Fruit fly (Drosophila melanogaster) whole organism, embryonic: ENCODE data around the gene CG12024.
A peak's percentile ranks its signal among the peaks of the same experiment; 100 is the strongest.

ENCODE experiments used
- Blimp-1 ChIP-seq: fragments of 200-800 bp; sonication (Bioruptor generic); optimal IDR thresholded peaks from 3 replicates; lab custom pipeline; 2018; ENCODE audit warnings: missing biosample characterization, missing genetic modification characterization, mild to moderate bottlenecking, moderate library complexity, missing genetic modification reagents
- CG10959 ChIP-seq: fragments of 200-800 bp; sonication (Bioruptor generic); IDR thresholded peaks from 2 replicates; pipeline ENCODE4 v1.3.6; 2022; ENCODE audit warnings: missing biosample characterization, missing genetic modification characterization
- CG10979 ChIP-seq: fragments of 200-800 bp; sonication (Bioruptor generic); optimal IDR thresholded peaks from 2 replicates; lab custom pipeline; 2018; ENCODE audit warnings: missing biosample characterization, mild to moderate bottlenecking, missing genetic modification characterization, moderate library complexity
- CG12744 ChIP-seq: fragments of 200-800 bp; sonication (Bioruptor generic); optimal IDR thresholded peaks from 2 replicates; lab custom pipeline; 2016; ENCODE audit warnings: missing biosample characterization, missing genetic modification characterization
- CG12769 ChIP-seq: fragments of 200-800 bp; sonication (Bioruptor generic); optimal IDR thresholded peaks from 2 replicates; lab custom pipeline; 2019; ENCODE audit warnings: missing biosample characterization, mild to moderate bottlenecking, missing genetic modification characterization, moderate library complexity
- CG15514 ChIP-seq: fragments of 200-800 bp; sonication (Bioruptor generic); optimal IDR thresholded peaks from 3 replicates; lab custom pipeline; 2017; ENCODE audit warnings: missing biosample characterization, missing genetic modification characterization, mild to moderate bottlenecking, moderate library complexity, missing genetic modification reagents
- CG1602 ChIP-seq: fragments of 200-800 bp; sonication (Bioruptor generic); optimal IDR thresholded peaks from 3 replicates; lab custom pipeline; 2016; ENCODE audit warnings: missing biosample characterization, missing genetic modification characterization
- CG16813 ChIP-seq: fragments of 200-800 bp; sonication (Bioruptor generic); IDR thresholded peaks from 3 replicates; pipeline ENCODE4 v1.3.6; 2022; ENCODE audit warnings: missing biosample characterization, missing genetic modification characterization; ENCODE audit not compliant: partially characterized antibody
- CG18476 ChIP-seq: fragments of 200-800 bp; sonication (Bioruptor generic); optimal IDR thresholded peaks from 2 replicates; lab custom pipeline; 2016; ENCODE audit warnings: missing biosample characterization, mild to moderate bottlenecking, missing genetic modification characterization
- CG3847 ChIP-seq: fragments of 200-800 bp; sonication (Bioruptor generic); IDR thresholded peaks from 2 replicates; pipeline ENCODE4 v1.3.6; 2022; ENCODE audit warnings: missing biosample characterization, missing genetic modification characterization
- CG3995 ChIP-seq: fragments of 200-800 bp; sonication (Bioruptor generic); optimal IDR thresholded peaks from 3 replicates; lab custom pipeline; 2016; ENCODE audit warnings: missing biosample characterization, missing genetic modification characterization
- CG42726 ChIP-seq: fragments of 200-800 bp; sonication (Bioruptor generic); IDR thresholded peaks from 2 replicates; pipeline ENCODE4 v1.3.6; 2022; ENCODE audit warnings: missing biosample characterization, missing genetic modification characterization; ENCODE audit not compliant: partially characterized antibody
- CG6654 ChIP-seq: fragments of 200-800 bp; sonication (Bioruptor generic); optimal IDR thresholded peaks from 2 replicates; lab custom pipeline; 2017; ENCODE audit warnings: missing biosample characterization, mild to moderate bottlenecking, missing genetic modification characterization
- CHES-1-like ChIP-seq: fragments of 200-800 bp; sonication (Bioruptor generic); optimal IDR thresholded peaks from 2 replicates; lab custom pipeline; 2016; ENCODE audit warnings: missing biosample characterization, missing genetic modification characterization
- Doc2 ChIP-seq: fragments of 200-800 bp; sonication (Bioruptor generic); IDR thresholded peaks from 2 replicates; pipeline ENCODE4 v1.3.6; 2022; ENCODE audit warnings: missing biosample characterization, missing genetic modification characterization
- H2.0 ChIP-seq: fragments of 200-800 bp; sonication (Bioruptor generic); IDR thresholded peaks from 2 replicates; pipeline ENCODE4 v1.3.6; 2022; ENCODE audit warnings: missing biosample characterization, missing genetic modification characterization
- Hand ChIP-seq: fragments of 200-800 bp; sonication (Bioruptor generic); optimal IDR thresholded peaks from 2 replicates; lab custom pipeline; 2017; ENCODE audit warnings: mild to moderate bottlenecking, missing biosample characterization, missing genetic modification reagents, missing genetic modification characterization
- Lim3 ChIP-seq: fragments of 200-800 bp; sonication (Bioruptor generic); IDR thresholded peaks from 2 replicates; pipeline ENCODE4 v1.3.6; 2022; ENCODE audit warnings: missing biosample characterization, missing genetic modification characterization
- Opbp ChIP-seq: fragments of 200-800 bp; sonication (Bioruptor generic); IDR thresholded peaks from 3 replicates; pipeline ENCODE4 v1.3.6; 2022; ENCODE audit warnings: missing biosample characterization, missing genetic modification characterization; ENCODE audit not compliant: partially characterized antibody
- Optix ChIP-seq: fragments of 200-800 bp; sonication (Bioruptor generic); IDR thresholded peaks from 3 replicates; pipeline ENCODE4 v1.3.6; 2022; ENCODE audit warnings: missing biosample characterization, missing genetic modification characterization
- Sox102F ChIP-seq: fragments of 200-800 bp; sonication (Bioruptor generic); optimal IDR thresholded peaks from 2 replicates; lab custom pipeline; 2018; ENCODE audit warnings: missing biosample characterization, mild to moderate bottlenecking, missing genetic modification characterization, moderate library complexity
- YL-1 ChIP-seq: fragments of 200-800 bp; sonication (Bioruptor generic); optimal IDR thresholded peaks from 3 replicates; lab custom pipeline; 2017; ENCODE audit warnings: missing biosample characterization, mild to moderate bottlenecking, missing genetic modification characterization
- ab ChIP-seq: fragments of 200-800 bp; sonication (Bioruptor generic); optimal IDR thresholded peaks from 2 replicates; lab custom pipeline; 2016; ENCODE audit warnings: missing biosample characterization, missing genetic modification characterization
- abd-A ChIP-seq: fragments of 200-800 bp; sonication (Bioruptor generic); optimal IDR thresholded peaks from 3 replicates; lab custom pipeline; 2019; ENCODE audit warnings: missing biosample characterization, mild to moderate bottlenecking, missing genetic modification characterization, moderate library complexity
- bigmax ChIP-seq: fragments of 200-800 bp; sonication (Bioruptor generic); optimal IDR thresholded peaks from 2 replicates; lab custom pipeline; 2018; ENCODE audit warnings: missing biosample characterization, mild to moderate bottlenecking, missing genetic modification characterization
- cas ChIP-seq: fragments of 200-800 bp; sonication (Bioruptor generic); IDR thresholded peaks from 2 replicates; pipeline ENCODE4 v1.3.6; 2022; ENCODE audit warnings: missing biosample characterization, missing genetic modification characterization
- dan ChIP-seq: fragments of 200-800 bp; sonication (Bioruptor generic); IDR thresholded peaks from 2 replicates; pipeline ENCODE4 v1.3.6; 2022; ENCODE audit warnings: missing biosample characterization, missing genetic modification characterization
- esg ChIP-seq: fragments of 200-800 bp; sonication (Bioruptor generic); conservative IDR thresholded peaks from 2 replicates; pipeline ENCODE4 v1.3.6; 2022; ENCODE audit warnings: missing biosample characterization, missing genetic modification characterization
- ewg ChIP-seq: fragments of 200-800 bp; sonication (Bioruptor generic); optimal IDR thresholded peaks from 3 replicates; lab custom pipeline; 2017; ENCODE audit warnings: mild to moderate bottlenecking, missing biosample characterization, missing genetic modification reagents, missing genetic modification characterization
- eyg ChIP-seq: fragments of 200-800 bp; sonication (Bioruptor generic); optimal IDR thresholded peaks from 3 replicates; lab custom pipeline; 2016; ENCODE audit warnings: missing biosample characterization, missing genetic modification characterization
- fd64A ChIP-seq: fragments of 200-800 bp; sonication (Bioruptor generic); optimal IDR thresholded peaks from 3 replicates; lab custom pipeline; 2018; ENCODE audit warnings: missing biosample characterization, mild to moderate bottlenecking, missing genetic modification characterization
- ken ChIP-seq: fragments of 200-800 bp; sonication (Bioruptor generic); IDR thresholded peaks from 3 replicates; pipeline ENCODE4 v1.3.6; 2022; ENCODE audit warnings: missing biosample characterization, missing genetic modification characterization
- mam ChIP-seq: fragments of 200-800 bp; sonication (Bioruptor generic); optimal IDR thresholded peaks from 3 replicates; lab custom pipeline; 2016; ENCODE audit warnings: missing biosample characterization, missing genetic modification characterization
- mirr ChIP-seq: fragments of 200-800 bp; sonication (Bioruptor generic); optimal IDR thresholded peaks from 3 replicates; lab custom pipeline; 2018; ENCODE audit warnings: missing biosample characterization, mild to moderate bottlenecking, missing genetic modification characterization
- pan ChIP-seq, 4 experiments: fragments of >200 bp in 3 of 4; fragments of 200-800 bp in 1 of 4; sonication (Bioruptor generic) in 1 of 4; optimal IDR thresholded peaks in 3 of 4; IDR thresholded peaks in 1 of 4; 2 replicates each; pipeline versions ENCODE4 v1.3.6 to Lab custom; 2017 to 2022; ENCODE audit warnings: missing biosample characterization in 2 of 4, missing genetic modification characterization in 2 of 4, mixed read lengths in 1 of 4
- pita ChIP-seq: fragments of 200-800 bp; sonication (Bioruptor generic); optimal IDR thresholded peaks from 2 replicates; lab custom pipeline; 2017; ENCODE audit warnings: missing biosample characterization, mild to moderate bottlenecking, missing genetic modification characterization
- psq ChIP-seq: fragments of 200-800 bp; sonication (Bioruptor generic); optimal IDR thresholded peaks from 2 replicates; lab custom pipeline; 2017; ENCODE audit warnings: missing biosample characterization, missing genetic modification characterization
- pzg ChIP-seq: fragments of 200-800 bp; sonication (Bioruptor generic); optimal IDR thresholded peaks from 3 replicates; lab custom pipeline; 2018; ENCODE audit warnings: missing biosample characterization, mild to moderate bottlenecking, missing genetic modification characterization, moderate library complexity
- salm ChIP-seq: fragments of 200-800 bp; sonication (Bioruptor generic); optimal IDR thresholded peaks from 2 replicates; lab custom pipeline; 2018; ENCODE audit warnings: missing biosample characterization, mild to moderate bottlenecking, missing genetic modification characterization
- scrt ChIP-seq: fragments of 200-800 bp; sonication (Bioruptor generic); optimal IDR thresholded peaks from 2 replicates; lab custom pipeline; 2018; ENCODE audit warnings: missing biosample characterization, mild to moderate bottlenecking, missing genetic modification characterization, moderate library complexity
- sim ChIP-seq: fragments of 200-800 bp; sonication (Bioruptor generic); IDR thresholded peaks from 2 replicates; pipeline ENCODE4 v1.3.6; 2022; ENCODE audit warnings: missing biosample characterization, missing genetic modification characterization
- sisA ChIP-seq: fragments of 200-800 bp; sonication (Bioruptor generic); IDR thresholded peaks from 2 replicates; pipeline ENCODE4 v1.3.6; 2022; ENCODE audit warnings: missing biosample characterization, missing genetic modification characterization
- usp ChIP-seq: fragments of >200 bp; optimal IDR thresholded peaks from 2 replicates; lab custom pipeline; 2017; ENCODE audit warnings: missing biosample characterization, missing genetic modification characterization
- vvl ChIP-seq: fragments of 200-800 bp; sonication (Bioruptor generic); IDR thresholded peaks from 2 replicates; pipeline ENCODE4 v1.3.6; 2022; ENCODE audit warnings: missing biosample characterization, missing genetic modification characterization
- wek ChIP-seq: fragments of 200-800 bp; sonication (Bioruptor generic); optimal IDR thresholded peaks from 3 replicates; lab custom pipeline; 2018; ENCODE audit warnings: missing biosample characterization, mild to moderate bottlenecking, missing genetic modification characterization, moderate library complexity
- wor ChIP-seq: fragments of 200-800 bp; sonication (Bioruptor generic); IDR thresholded peaks from 2 replicates; pipeline ENCODE4 v1.3.6; 2022; ENCODE audit warnings: missing biosample characterization, missing genetic modification characterization

The CG12024 gene

DNA sequence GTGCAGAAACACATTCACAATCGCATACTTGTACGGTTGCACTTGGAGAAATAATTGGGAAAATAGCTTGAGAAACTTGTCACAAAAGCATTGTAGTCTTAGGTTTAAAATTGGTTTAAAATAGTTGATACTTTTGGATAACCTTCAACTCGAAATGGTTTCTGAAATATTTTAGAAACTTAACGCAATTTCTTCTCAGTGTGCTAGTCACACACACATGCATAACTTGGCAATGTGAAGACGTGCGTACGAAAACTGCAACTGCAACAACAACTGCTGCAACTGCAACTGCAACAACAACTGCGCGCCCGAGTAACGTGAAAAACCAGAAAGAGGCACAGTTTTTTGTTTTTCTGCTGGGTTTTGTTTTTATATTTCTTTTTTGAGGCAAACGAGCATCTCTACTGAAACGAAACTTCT is 29.2 kb downstream of the CG12024 start (continued):
- TF ChIP-seq abd-A: no peak
- TF ChIP-seq fd64A (GFP tag; lab: Kevin White, UChicago): peak; percentile 73
- TF ChIP-seq CG10959: peak; percentile 95
- TF ChIP-seq Sox102F (GFP tag; lab: Kevin White, UChicago): peak; percentile 91
- peak; percentile 78 for TF ChIP-seq CG12744 (GFP tag; lab: Kevin White, UChicago)
- TF ChIP-seq H2.0 (GFP tag; lab: Robert Waterston, UW): peak; percentile 79
- peak; percentile 47 for TF ChIP-seq eyg (GFP tag; lab: Kevin White, UChicago)
- TF ChIP-seq CG18476: peak; percentile 77
- peak; percentile 77 for TF ChIP-seq CG12769 (tag; lab: Kevin White, UChicago)
- TF ChIP-seq scrt: peak; percentile 48
- no peak for TF ChIP-seq Doc2 (GFP tag; lab: Robert Waterston, UW)
- peak; percentile 89 for TF ChIP-seq ken (GFP tag; lab: Robert Waterston, UW)
- TF ChIP-seq wor (GFP tag; lab: Robert Waterston, UW): peak; percentile 80

DNA sequence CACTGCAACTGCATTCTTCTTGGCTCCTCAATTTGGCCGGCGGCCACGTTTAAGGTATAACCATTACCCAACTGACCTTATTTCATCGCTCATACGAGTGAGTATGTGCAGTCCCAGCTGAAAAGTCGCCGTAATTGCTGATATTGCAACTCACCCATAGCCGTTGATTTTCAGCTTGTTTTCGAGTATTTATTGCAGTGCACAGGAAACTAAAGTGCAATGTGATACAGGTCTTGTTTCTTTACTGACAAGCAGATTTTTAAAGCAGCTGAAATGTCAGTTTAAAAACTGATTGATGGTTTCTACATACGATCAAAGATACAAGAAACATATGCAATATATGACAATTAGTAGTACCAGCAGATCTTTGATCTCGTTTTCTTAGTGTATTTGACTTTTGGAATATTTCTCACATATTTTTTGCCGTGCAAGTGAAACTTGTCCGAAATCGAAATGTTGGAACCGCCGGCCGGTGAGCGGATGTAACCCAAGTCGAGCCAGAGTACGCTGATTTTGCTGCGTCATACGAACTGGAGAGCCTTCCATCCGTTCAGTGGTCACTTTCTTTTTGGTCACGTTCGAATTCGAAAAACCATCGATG is 31.1 kb downstream of the CG12024 start:
- TF ChIP-seq CG10979 (tag; lab: Kevin White, UChicago): no peak
- TF ChIP-seq Blimp-1 (GFP tag; lab: Kevin White, UChicago): peak; percentile 22

DNA sequence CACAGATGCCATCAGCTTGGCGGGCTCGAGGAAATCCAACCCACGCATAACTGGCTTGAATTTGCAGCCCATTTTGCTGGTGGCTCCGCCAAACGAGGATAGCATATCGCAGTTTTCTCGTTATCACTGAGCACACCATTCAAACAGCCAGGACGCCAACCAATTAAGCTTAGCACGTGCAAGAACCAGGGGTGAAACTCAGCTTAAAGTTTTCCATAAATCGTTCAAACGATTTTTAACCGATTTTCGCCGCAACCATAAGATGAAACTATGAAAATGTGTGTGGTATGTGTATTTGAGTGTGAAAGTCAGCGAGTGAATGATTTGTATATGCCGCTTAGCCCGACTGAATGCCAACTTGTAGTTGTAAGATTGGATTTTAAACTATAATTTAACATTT is 34.0 kb downstream of the CG12024 start:
- TF ChIP-seq ewg (GFP tag; lab: Kevin White, UChicago): no peak
- peak; percentile 9 for TF ChIP-seq CG6654 (GFP tag; lab: Kevin White, UChicago)
- TF ChIP-seq mirr (GFP tag; lab: Kevin White, UChicago): no peak
- no peak for TF ChIP-seq pan (optimal IDR thresholded peaks at IDR 0.05; lab: Kevin White, UChicago)
- no peak for TF ChIP-seq pan (GFP tag; optimal IDR thresholded peaks at IDR 0.05 in 1 of 2, IDR thresholded peaks at IDR 0.05 in 1 of 2)
- no peak for TF ChIP-seq H2.0 (GFP tag; lab: Robert Waterston, UW)
- TF ChIP-seq sim: no peak
- 0 out of 2 replicates have a peak, but pooled peaks have one; percentile 30 for TF ChIP-seq CG42726 (GFP tag; lab: Robert Waterston, UW)
- TF ChIP-seq Optix (GFP tag; lab: Robert Waterston, UW): no peak
- no peak for TF ChIP-seq dan (GFP tag; lab: Robert Waterston, UW)
- 0 out of 3 replicates have a peak, but pooled peaks have one; percentile 39 for TF ChIP-seq CG16813 (GFP tag; lab: Robert Waterston, UW)
- TF ChIP-seq vvl (GFP tag; lab: Robert Waterston, UW): peak; percentile 43; the same call in 1 of the 2 replicates
- peak; percentile 82 for TF ChIP-seq pita
- TF ChIP-seq ab (GFP tag; lab: Kevin White, UChicago): no peak
- peak; percentile 27 for TF ChIP-seq CG3995 (GFP tag; lab: Kevin White, UChicago)
- TF ChIP-seq Opbp (GFP tag; lab: Robert Waterston, UW): peak; percentile 21; the same call in 1 of the 3 replicates
- TF ChIP-seq esg (GFP tag; lab: Robert Waterston, UW): no peak
- no peak for TF ChIP-seq CG18476
- no peak for TF ChIP-seq Lim3 (GFP tag; lab: Robert Waterston, UW)
- TF ChIP-seq bigmax: no peak
- no peak for TF ChIP-seq Sox102F (GFP tag; lab: Kevin White, UChicago)
- no peak for TF ChIP-seq wek (GFP tag; lab: Kevin White, UChicago)
- TF ChIP-seq YL-1: no peak
- no peak for TF ChIP-seq usp
- TF ChIP-seq sisA (GFP tag; lab: Robert Waterston, UW): no peak
- no peak for TF ChIP-seq psq (GFP tag; lab: Kevin White, UChicago)
- no peak for TF ChIP-seq CG1602 (GFP tag; lab: Kevin White, UChicago)
- peak; percentile 38 for TF ChIP-seq CG15514 (GFP tag; lab: Kevin White, UChicago)
- no peak for TF ChIP-seq Hand (GFP tag; lab: Kevin White, UChicago)
- peak; percentile 37 for TF ChIP-seq pzg (GFP tag; lab: Kevin White, UChicago)
- no peak for TF ChIP-seq CHES-1-like
- TF ChIP-seq mam: no peak
- TF ChIP-seq salm (tag; lab: Kevin White, UChicago): no peak
- TF ChIP-seq CG3847 (GFP tag; lab: Robert Waterston, UW): peak; percentile 26; the same call in 1 of the 2 replicates
- no peak for TF ChIP-seq cas
